Fruit fly (Drosophila melanogaster): ENCODE measurements around the gene CG42831.

DNA sequence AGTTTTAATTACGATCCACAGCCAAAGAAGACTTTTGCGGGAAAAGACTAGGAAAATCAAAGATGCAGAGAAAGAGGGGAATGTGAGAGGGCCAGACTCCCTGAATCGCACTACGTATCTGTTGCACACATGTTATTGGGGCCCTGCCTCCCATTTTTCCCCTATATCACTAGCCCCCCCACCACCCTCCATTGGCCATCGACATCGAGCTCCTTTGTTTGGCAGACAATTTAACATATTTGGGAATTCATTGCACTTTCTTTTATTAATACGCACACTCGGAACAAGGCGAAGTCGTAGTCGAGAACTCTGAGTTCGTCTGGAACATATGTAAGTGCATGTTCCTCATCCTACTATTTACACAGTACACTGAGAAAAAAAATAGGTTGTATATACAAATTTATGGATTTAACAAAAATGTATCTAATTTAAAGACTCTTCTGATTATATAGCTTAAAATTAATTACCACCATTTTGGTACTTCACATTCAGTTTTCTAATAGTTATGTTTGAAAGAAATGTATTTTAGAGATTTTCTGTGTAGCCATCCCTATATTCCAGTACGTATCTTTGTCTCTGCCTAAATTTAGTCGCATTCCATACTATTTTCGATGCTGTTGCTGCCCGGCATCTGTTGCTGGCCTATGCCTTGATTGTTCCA lies 31.5 kb upstream of the CG42831 start:
- TF ChIP-seq pb (GFP tag; optimal IDR thresholded peaks at IDR 0.05) (peak; percentile 3), CG17328 (GFP tag; IDR thresholded peaks at IDR 0.05) (peak; percentile 79), chif (GFP tag; optimal IDR thresholded peaks at IDR 0.05) (peak; percentile 12 to 57), Xrp1 (GFP tag; IDR thresholded peaks at IDR 0.05) (peak; percentile 85)

Measured in whole organism, embryonic.